Fruit fly (Drosophila melanogaster) whole organism, embryonic: ENCODE data around the gene Ac13E.
A peak's percentile ranks its signal among the peaks of the same experiment; 100 is the strongest.

Experiments
- Abd-B ChIP-seq: fragments of 200-800 bp; sonication (Bioruptor generic); optimal IDR thresholded peaks from 2 replicates; lab custom pipeline; 2018; ENCODE audit warnings: missing biosample characterization, mild to moderate bottlenecking, missing genetic modification characterization, moderate library complexity
- CG10462 ChIP-seq: fragments of 200-800 bp; sonication (Bioruptor generic); optimal IDR thresholded peaks from 2 replicates; lab custom pipeline; 2016; ENCODE audit warnings: missing biosample characterization, missing genetic modification characterization
- CG11093 ChIP-seq: fragments of 200-800 bp; sonication (Bioruptor generic); IDR thresholded peaks from 3 replicates; pipeline ENCODE4 v1.3.6; 2022; ENCODE audit warnings: missing biosample characterization, missing genetic modification characterization
- CG11247 ChIP-seq: fragments of 200-800 bp; sonication (Bioruptor generic); IDR thresholded peaks from 2 replicates; pipeline ENCODE4 v1.3.6; 2022; ENCODE audit warnings: missing biosample characterization, missing genetic modification characterization
- CG12299 ChIP-seq: fragments of 200-800 bp; sonication (Bioruptor generic); optimal IDR thresholded peaks from 2 replicates; lab custom pipeline; 2018; ENCODE audit warnings: missing biosample characterization, mild to moderate bottlenecking, missing genetic modification characterization
- CG12659 ChIP-seq: fragments of 200-800 bp; sonication (Bioruptor generic); optimal IDR thresholded peaks from 3 replicates; lab custom pipeline; 2017; ENCODE audit warnings: mild to moderate bottlenecking, missing biosample characterization, missing genetic modification reagents, missing genetic modification characterization
- CG13624 ChIP-seq: fragments of 200-800 bp; sonication (Bioruptor generic); optimal IDR thresholded peaks from 2 replicates; lab custom pipeline; 2016; ENCODE audit warnings: missing biosample characterization, missing genetic modification characterization
- CG14050 ChIP-seq: fragments of 200-800 bp; sonication (Bioruptor generic); IDR thresholded peaks from 3 replicates; pipeline ENCODE4 v1.3.6; 2022; ENCODE audit warnings: missing biosample characterization, missing genetic modification characterization
- CG14860 ChIP-seq: fragments of 200-800 bp; sonication (Bioruptor generic); IDR thresholded peaks from 3 replicates; pipeline ENCODE4 v1.3.6; 2022; ENCODE audit warnings: missing biosample characterization, missing genetic modification characterization; ENCODE audit not compliant: partially characterized antibody
- CG1603 ChIP-seq: fragments of 200-800 bp; sonication (Bioruptor generic); optimal IDR thresholded peaks from 2 replicates; lab custom pipeline; 2019; ENCODE audit warnings: missing biosample characterization, mild to moderate bottlenecking, missing genetic modification characterization, moderate library complexity
- CG1647 ChIP-seq: fragments of 200-800 bp; sonication (Bioruptor generic); optimal IDR thresholded peaks from 3 replicates; lab custom pipeline; 2016; ENCODE audit warnings: missing biosample characterization, missing genetic modification characterization
- CG2875 ChIP-seq: fragments of 200-800 bp; sonication (Bioruptor generic); optimal IDR thresholded peaks from 2 replicates; lab custom pipeline; 2017; ENCODE audit warnings: missing biosample characterization, mild to moderate bottlenecking, missing genetic modification characterization, missing genetic modification reagents
- CG30431 ChIP-seq: fragments of 200-800 bp; sonication (Bioruptor generic); optimal IDR thresholded peaks from 2 replicates; lab custom pipeline; 2017; ENCODE audit warnings: missing biosample characterization, missing genetic modification characterization
- CG3407 ChIP-seq: fragments of 200-800 bp; sonication (Bioruptor generic); optimal IDR thresholded peaks from 2 replicates; lab custom pipeline; 2018; ENCODE audit warnings: missing biosample characterization, mild to moderate bottlenecking, missing genetic modification characterization
- CG34376 ChIP-seq: fragments of 200-800 bp; sonication (Bioruptor generic); optimal IDR thresholded peaks from 2 replicates; lab custom pipeline; 2018; ENCODE audit warnings: missing biosample characterization, mild to moderate bottlenecking, missing genetic modification characterization
- CG43689 ChIP-seq: fragments of 200-800 bp; sonication (Bioruptor generic); IDR thresholded peaks from 2 replicates; pipeline ENCODE4 v1.3.6; 2022; ENCODE audit warnings: missing biosample characterization, missing genetic modification characterization
- CG4424 ChIP-seq: fragments of 200-800 bp; sonication (Bioruptor generic); optimal IDR thresholded peaks from 3 replicates; lab custom pipeline; 2016; ENCODE audit warnings: missing biosample characterization, missing genetic modification characterization
- CG7357 ChIP-seq: fragments of 200-800 bp; sonication (Bioruptor generic); IDR thresholded peaks from 3 replicates; pipeline ENCODE4 v1.3.6; 2022; ENCODE audit warnings: missing biosample characterization, missing genetic modification characterization
- CG7987 ChIP-seq: fragments of 200-800 bp; sonication (Bioruptor generic); optimal IDR thresholded peaks from 2 replicates; lab custom pipeline; 2018; ENCODE audit warnings: missing biosample characterization, mild to moderate bottlenecking, missing genetic modification characterization, moderate library complexity
- CG8924 ChIP-seq: fragments of 200-800 bp; optimal IDR thresholded peaks from 3 replicates; lab custom pipeline; 2019; ENCODE audit warnings: missing biosample characterization, mild to moderate bottlenecking, missing genetic modification characterization, moderate library complexity
- CG8944 ChIP-seq: fragments of 200-800 bp; sonication (Bioruptor generic); optimal IDR thresholded peaks from 3 replicates; lab custom pipeline; 2016; ENCODE audit warnings: missing biosample characterization, missing genetic modification characterization
- CG9876 ChIP-seq: fragments of 200-800 bp; sonication (Bioruptor generic); optimal IDR thresholded peaks from 2 replicates; lab custom pipeline; 2016; ENCODE audit warnings: missing biosample characterization, missing genetic modification characterization
- CHES-1-like ChIP-seq: fragments of 200-800 bp; sonication (Bioruptor generic); optimal IDR thresholded peaks from 2 replicates; lab custom pipeline; 2016; ENCODE audit warnings: missing biosample characterization, missing genetic modification characterization
- Deaf1 ChIP-seq: fragments of 200-800 bp; optimal IDR thresholded peaks from 3 replicates; lab custom pipeline; 2019; ENCODE audit warnings: missing biosample characterization, mild to moderate bottlenecking, missing genetic modification characterization, moderate library complexity
- Ets65A ChIP-seq: fragments of 200-800 bp; sonication (Bioruptor generic); peaks from one replicate; lab custom pipeline; 2016; ENCODE audit warnings: missing biosample characterization, missing genetic modification characterization
- Fer3 ChIP-seq: fragments of 200-800 bp; sonication (Bioruptor generic); optimal IDR thresholded peaks from 2 replicates; lab custom pipeline; 2018; ENCODE audit warnings: missing biosample characterization, mild to moderate bottlenecking, missing genetic modification characterization, moderate library complexity
- H2.0 ChIP-seq: fragments of 200-800 bp; sonication (Bioruptor generic); IDR thresholded peaks from 2 replicates; pipeline ENCODE4 v1.3.6; 2022; ENCODE audit warnings: missing biosample characterization, missing genetic modification characterization
- Oli ChIP-seq: fragments of 200-800 bp; sonication (Bioruptor generic); optimal IDR thresholded peaks from 2 replicates; lab custom pipeline; 2018; ENCODE audit warnings: missing biosample characterization, mild to moderate bottlenecking, missing genetic modification characterization, moderate library complexity
- Xrp1 ChIP-seq: fragments of 200-800 bp; sonication (Bioruptor generic); IDR thresholded peaks from 2 replicates; pipeline ENCODE4 v1.3.6; 2022; ENCODE audit warnings: missing biosample characterization, missing genetic modification characterization
- ash1 ChIP-seq: fragments of 200-800 bp; sonication (Bioruptor generic); optimal IDR thresholded peaks from 2 replicates; lab custom pipeline; 2018; ENCODE audit warnings: missing biosample characterization, mild to moderate bottlenecking, missing genetic modification characterization
- bcd ChIP-seq: fragments of 200-800 bp; sonication (Bioruptor generic); optimal IDR thresholded peaks from 2 replicates; lab custom pipeline; 2017; ENCODE audit warnings: missing biosample characterization, mild to moderate bottlenecking, missing genetic modification characterization
- bowl ChIP-seq: fragments of 200-800 bp; sonication (Bioruptor generic); IDR thresholded peaks from 2 replicates; pipeline ENCODE4 v1.3.6; 2022; ENCODE audit warnings: missing biosample characterization, missing genetic modification characterization
- crp ChIP-seq, 2 experiments: fragments of 200-800 bp; sonication (Bioruptor generic); optimal IDR thresholded peaks; 2 replicates in 1 of 2; 3 replicates in 1 of 2; lab custom pipeline; 2017; ENCODE audit warnings: missing biosample characterization in 2 of 2, missing genetic modification characterization in 2 of 2, mild to moderate bottlenecking in 1 of 2, moderate library complexity in 1 of 2
- cwo ChIP-seq: fragments of 200-800 bp; sonication (Bioruptor generic); optimal IDR thresholded peaks from 3 replicates; lab custom pipeline; 2017; ENCODE audit warnings: missing biosample characterization, missing genetic modification characterization, mild to moderate bottlenecking, moderate library complexity, missing genetic modification reagents
- dan ChIP-seq: fragments of 200-800 bp; sonication (Bioruptor generic); IDR thresholded peaks from 2 replicates; pipeline ENCODE4 v1.3.6; 2022; ENCODE audit warnings: missing biosample characterization, missing genetic modification characterization
- dysf ChIP-seq: fragments of 200-800 bp; sonication (Bioruptor generic); IDR thresholded peaks from 3 replicates; pipeline ENCODE4 v1.3.6; 2022; ENCODE audit warnings: missing biosample characterization, missing genetic modification characterization
- exex ChIP-seq: fragments of 200-800 bp; sonication (Bioruptor generic); optimal IDR thresholded peaks from 4 replicates; lab custom pipeline; 2018; ENCODE audit warnings: missing biosample characterization, mild to moderate bottlenecking, missing genetic modification characterization, moderate library complexity
- fd96Cb ChIP-seq: fragments of 200-800 bp; sonication (Bioruptor generic); optimal IDR thresholded peaks from 2 replicates; lab custom pipeline; 2018; ENCODE audit warnings: missing biosample characterization, mild to moderate bottlenecking, missing genetic modification characterization, moderate library complexity
- gcm ChIP-seq: fragments of 200-800 bp; sonication (Bioruptor generic); optimal IDR thresholded peaks from 2 replicates; lab custom pipeline; 2019; ENCODE audit warnings: missing biosample characterization, mild to moderate bottlenecking, missing genetic modification characterization, moderate library complexity
- gem ChIP-seq: fragments of 200-800 bp; sonication (Bioruptor generic); optimal IDR thresholded peaks from 2 replicates; lab custom pipeline; 2019; ENCODE audit warnings: missing biosample characterization, mild to moderate bottlenecking, missing genetic modification characterization, moderate library complexity
- gfzf ChIP-seq: fragments of 200-800 bp; sonication (Bioruptor generic); optimal IDR thresholded peaks from 2 replicates; lab custom pipeline; 2016; ENCODE audit warnings: missing biosample characterization, mild to moderate bottlenecking, missing genetic modification characterization, moderate library complexity
- h ChIP-seq: fragments of >200 bp; optimal IDR thresholded peaks from 2 replicates; lab custom pipeline; 2017
- her ChIP-seq: fragments of 200-800 bp; sonication (Bioruptor generic); optimal IDR thresholded peaks from 2 replicates; lab custom pipeline; 2016; ENCODE audit warnings: missing biosample characterization, missing genetic modification characterization
- lbe ChIP-seq: fragments of 200-800 bp; sonication (Bioruptor generic); optimal IDR thresholded peaks from 2 replicates; lab custom pipeline; 2016; ENCODE audit warnings: missing biosample characterization, mild to moderate bottlenecking, missing genetic modification characterization
- otp ChIP-seq: fragments of 200-800 bp; sonication (Bioruptor generic); IDR thresholded peaks from 3 replicates; pipeline ENCODE4, ENCODE4 v1.3.6; 2022; ENCODE audit warnings: missing biosample characterization, missing genetic modification characterization
- prd ChIP-seq, 3 experiments: fragments of >200 bp in 2 of 3; fragments of 200-800 bp in 1 of 3; sonication (Bioruptor generic) in 1 of 3; optimal IDR thresholded peaks in 2 of 3; IDR thresholded peaks in 1 of 3; 2 replicates in 2 of 3; 3 replicates in 1 of 3; pipeline versions ENCODE4 v1.3.6 to Lab custom; 2017 to 2022; ENCODE audit warnings: missing biosample characterization in 1 of 3, missing genetic modification characterization in 1 of 3
- ro ChIP-seq: fragments of 200-800 bp; sonication (Bioruptor generic); IDR thresholded peaks from 2 replicates; pipeline ENCODE4 v1.3.6; 2022; ENCODE audit warnings: missing biosample characterization, missing genetic modification characterization
- run ChIP-seq: fragments of 200-800 bp; sonication (Bioruptor generic); optimal IDR thresholded peaks from 3 replicates; lab custom pipeline; 2018; ENCODE audit warnings: missing biosample characterization, mild to moderate bottlenecking, missing genetic modification characterization
- stwl ChIP-seq: fragments of 200-800 bp; sonication (Bioruptor generic); optimal IDR thresholded peaks from 3 replicates; lab custom pipeline; 2018; ENCODE audit warnings: missing biosample characterization, mild to moderate bottlenecking, missing genetic modification characterization, moderate library complexity
- tap ChIP-seq: fragments of 200-800 bp; optimal IDR thresholded peaks from 3 replicates; lab custom pipeline; 2019; ENCODE audit warnings: missing biosample characterization, mild to moderate bottlenecking, missing genetic modification characterization, moderate library complexity
- trh ChIP-seq: fragments of 200-800 bp; sonication (Bioruptor generic); optimal IDR thresholded peaks from 2 replicates; lab custom pipeline; 2016; ENCODE audit warnings: missing biosample characterization, missing genetic modification characterization
- usp ChIP-seq: fragments of >200 bp; optimal IDR thresholded peaks from 2 replicates; lab custom pipeline; 2017; ENCODE audit warnings: missing biosample characterization, missing genetic modification characterization

Ac13E gene

dm6 chrX:15462436-15462857, 91.6 kb downstream of the Ac13E start, which contains the start of the genes shtd, CG6294 and CG6299 (continued):
- TF ChIP-seq CG8924 (tag; lab: Kevin White, UChicago) (peak; percentile 18), cwo (GFP tag; lab: Kevin White, UChicago) (no peak), CG12299 (tag; lab: Kevin White, UChicago) (peak; percentile 2), CG11247 (GFP tag; lab: Robert Waterston, UW) (no peak), CHES-1-like (GFP tag; lab: Kevin White, UChicago) (no peak), CG9876 (GFP tag; lab: Kevin White, UChicago) (no peak), Xrp1 (GFP tag; lab: Robert Waterston, UW) (no peak), prd (optimal IDR thresholded peaks at IDR 0.05; lab: Kevin White, UChicago) (no peak), prd (GFP tag; IDR thresholded peaks at IDR 0.05; lab: Robert Waterston, UW) (no peak), CG12659 (peak; percentile 56), CG11093 (GFP tag; lab: Robert Waterston, UW) (no peak), crp (GFP tag; optimal IDR thresholded peaks at IDR 0.05; lab: Kevin White, UChicago) (peak in 1 of 2 experiments; percentile 70), Fer3 (tag; lab: Kevin White, UChicago) (no peak), gcm (GFP tag; lab: Kevin White, UChicago) (no peak), CG14050 (GFP tag; lab: Robert Waterston, UW) (no peak), ash1 (GFP tag; lab: Kevin White, UChicago) (no peak), exex (tag; lab: Kevin White, UChicago) (no peak), CG14860 (GFP tag; lab: Robert Waterston, UW) (peak; percentile 99), trh (GFP tag; lab: Kevin White, UChicago) (no peak), run (tag; lab: Kevin White, UChicago) (no peak), gem (tag; lab: Kevin White, UChicago) (no peak), gfzf (peak; percentile 16), Deaf1 (tag; lab: Kevin White, UChicago) (peak; percentile 55), Ets65A (peak; percentile 86), CG7987 (GFP tag; lab: Kevin White, UChicago) (no peak), dysf (GFP tag; lab: Robert Waterston, UW) (no peak), CG1603 (tag; lab: Kevin White, UChicago) (no peak), Oli (no peak), bcd (GFP tag; lab: Kevin White, UChicago) (no peak), CG4424 (GFP tag; lab: Kevin White, UChicago) (no peak), CG10462 (GFP tag; lab: Kevin White, UChicago) (no peak), Abd-B (GFP tag; lab: Kevin White, UChicago) (no peak), dan (no peak), CG30431 (no peak), CG2875 (GFP tag; lab: Kevin White, UChicago) (no peak), H2.0 (GFP tag; lab: Robert Waterston, UW) (no peak), CG7357 (GFP tag; lab: Robert Waterston, UW) (no peak), CG34376 (peak; percentile 18), h (lab: Kevin White, UChicago) (no peak), ro (GFP tag; lab: Robert Waterston, UW) (no peak), otp (GFP tag; lab: Robert Waterston, UW) (no peak), bowl (no peak), lbe (GFP tag; lab: Kevin White, UChicago) (no peak), CG3407 (GFP tag; lab: Kevin White, UChicago) (no peak), CG1647 (no peak), stwl (tag; lab: Kevin White, UChicago) (peak; percentile 76), usp (no peak), her (no peak), CG43689 (GFP tag; lab: Robert Waterston, UW) (no peak), CG13624 (GFP tag; lab: Kevin White, UChicago) (no peak), fd96Cb (no peak), tap (tag; lab: Kevin White, UChicago) (no peak), CG8944 (GFP tag; lab: Kevin White, UChicago) (no peak)
